Fruit fly (Drosophila melanogaster) whole organism, embryonic: ENCODE data around the gene Gyc89Da.

ENCODE experiments used
- CG6854 ChIP-seq: fragments of 200-800 bp; sonication (Bioruptor generic); optimal IDR thresholded peaks from 3 replicates; lab custom pipeline; 2017; ENCODE audit warnings: missing biosample characterization, mild to moderate bottlenecking, missing genetic modification characterization
- HmgD ChIP-seq: fragments of 200-800 bp; sonication (Bioruptor generic); optimal IDR thresholded peaks from 3 replicates; lab custom pipeline; 2016; ENCODE audit warnings: missing biosample characterization, missing genetic modification characterization
- az2 ChIP-seq: fragments of 200-800 bp; sonication (Bioruptor generic); optimal IDR thresholded peaks from 3 replicates; lab custom pipeline; 2016; ENCODE audit warnings: missing biosample characterization, missing genetic modification characterization
- sens ChIP-seq: fragments of 200-800 bp; sonication (Bioruptor generic); peaks from one replicate; lab custom pipeline; 2016; ENCODE audit warnings: missing biosample characterization, missing genetic modification characterization
- tio ChIP-seq: fragments of 200-800 bp; sonication (Bioruptor generic); optimal IDR thresholded peaks from 2 replicates; lab custom pipeline; 2017; ENCODE audit warnings: missing biosample characterization, missing genetic modification characterization, inconsistent platforms
- wek ChIP-seq: fragments of 200-800 bp; sonication (Bioruptor generic); optimal IDR thresholded peaks from 3 replicates; lab custom pipeline; 2018; ENCODE audit warnings: missing biosample characterization, mild to moderate bottlenecking, missing genetic modification characterization, moderate library complexity

dm6 chr3R:16456607-16457006 lies 15.8 kb upstream of the Gyc89Da start:
- TF ChIP-seq CG6854 (GFP tag; lab: Kevin White, UChicago), result no peak
- TF ChIP-seq az2 (GFP tag; lab: Kevin White, UChicago), result no peak
- no peak for TF ChIP-seq wek (GFP tag; lab: Kevin White, UChicago)
- TF ChIP-seq tio (GFP tag; lab: Kevin White, UChicago), result no peak
- TF ChIP-seq sens (GFP tag; lab: Kevin White, UChicago), result no peak
- TF ChIP-seq HmgD, result no peak
